Fruit fly (Drosophila melanogaster) whole organism, embryonic: ENCODE data around the gene CG14535.
A peak's percentile ranks its signal among the peaks of the same experiment; 100 is the strongest.

Experiments used
- Atf6 ChIP-seq: fragments of 200-800 bp; sonication (Bioruptor generic); IDR thresholded peaks from 2 replicates; pipeline ENCODE4 v1.3.6; 2022; ENCODE audit warnings: missing biosample characterization, missing genetic modification characterization
- CG10209 ChIP-seq: fragments of 200-800 bp; sonication (Bioruptor generic); optimal IDR thresholded peaks from 3 replicates; lab custom pipeline; 2017; ENCODE audit warnings: missing biosample characterization, mild to moderate bottlenecking, missing genetic modification characterization, missing genetic modification reagents
- CG10267 ChIP-seq: fragments of 200-800 bp; sonication (Bioruptor generic); optimal IDR thresholded peaks from 2 replicates; lab custom pipeline; 2018; ENCODE audit warnings: missing biosample characterization, mild to moderate bottlenecking, missing genetic modification characterization, moderate library complexity
- CG11695 ChIP-seq: fragments of 200-800 bp; sonication (Bioruptor generic); IDR thresholded peaks from 3 replicates; pipeline ENCODE4 v1.3.6; 2022; ENCODE audit warnings: missing biosample characterization, missing genetic modification characterization
- CG12769 ChIP-seq: fragments of 200-800 bp; sonication (Bioruptor generic); optimal IDR thresholded peaks from 2 replicates; lab custom pipeline; 2019; ENCODE audit warnings: missing biosample characterization, mild to moderate bottlenecking, missing genetic modification characterization, moderate library complexity
- CG13123 ChIP-seq: fragments of 200-800 bp; sonication (Bioruptor generic); optimal IDR thresholded peaks from 2 replicates; lab custom pipeline; 2016; ENCODE audit warnings: missing biosample characterization, missing genetic modification characterization
- CG15269 ChIP-seq: fragments of 200-800 bp; sonication (Bioruptor generic); optimal IDR thresholded peaks from 2 replicates; lab custom pipeline; 2018; ENCODE audit warnings: missing biosample characterization, mild to moderate bottlenecking, missing genetic modification characterization, moderate library complexity
- CG15514 ChIP-seq: fragments of 200-800 bp; sonication (Bioruptor generic); optimal IDR thresholded peaks from 3 replicates; lab custom pipeline; 2017; ENCODE audit warnings: missing biosample characterization, missing genetic modification characterization, mild to moderate bottlenecking, moderate library complexity, missing genetic modification reagents
- CG17359 ChIP-seq: fragments of 200-800 bp; sonication (Bioruptor generic); optimal IDR thresholded peaks from 3 replicates; lab custom pipeline; 2018; ENCODE audit warnings: missing biosample characterization, mild to moderate bottlenecking, missing genetic modification characterization, moderate library complexity
- CG17385 ChIP-seq: fragments of 200-800 bp; sonication (Bioruptor generic); optimal IDR thresholded peaks from 3 replicates; lab custom pipeline; 2018; ENCODE audit warnings: missing biosample characterization, mild to moderate bottlenecking, missing genetic modification characterization
- CG18262 ChIP-seq: fragments of 200-800 bp; optimal IDR thresholded peaks from 3 replicates; lab custom pipeline; 2019; ENCODE audit warnings: missing biosample characterization, mild to moderate bottlenecking, missing genetic modification characterization, moderate library complexity
- CG2678 ChIP-seq: fragments of 200-800 bp; sonication (Bioruptor generic); optimal IDR thresholded peaks from 3 replicates; lab custom pipeline; 2019; ENCODE audit warnings: missing biosample characterization, mild to moderate bottlenecking, missing genetic modification characterization, moderate library complexity
- CG2712 ChIP-seq: fragments of 200-800 bp; optimal IDR thresholded peaks from 3 replicates; lab custom pipeline; 2019; ENCODE audit warnings: missing biosample characterization, mild to moderate bottlenecking, missing genetic modification characterization, moderate library complexity
- CG31441 ChIP-seq: fragments of 200-800 bp; sonication (Bioruptor generic); IDR thresholded peaks from 2 replicates; pipeline ENCODE4 v1.3.6; 2022; ENCODE audit warnings: missing biosample characterization, missing genetic modification characterization
- CG3847 ChIP-seq: fragments of 200-800 bp; sonication (Bioruptor generic); IDR thresholded peaks from 2 replicates; pipeline ENCODE4 v1.3.6; 2022; ENCODE audit warnings: missing biosample characterization, missing genetic modification characterization
- CG4404 ChIP-seq: fragments of 200-800 bp; sonication (Bioruptor generic); IDR thresholded peaks from 2 replicates; pipeline ENCODE4 v1.3.6; 2022; ENCODE audit warnings: missing biosample characterization, missing genetic modification characterization
- CG4707 ChIP-seq: fragments of 200-800 bp; sonication (Bioruptor generic); optimal IDR thresholded peaks from 2 replicates; lab custom pipeline; 2018; ENCODE audit warnings: missing biosample characterization, mild to moderate bottlenecking, missing genetic modification characterization, moderate library complexity
- CG4730 ChIP-seq: fragments of 200-800 bp; sonication (Bioruptor generic); IDR thresholded peaks from 2 replicates; pipeline ENCODE4 v1.3.6; 2022; ENCODE audit warnings: missing biosample characterization, missing genetic modification characterization
- CG6813 ChIP-seq: fragments of 200-800 bp; sonication (Bioruptor generic); optimal IDR thresholded peaks from 2 replicates; lab custom pipeline; 2017; ENCODE audit warnings: missing biosample characterization, missing genetic modification characterization, mild to moderate bottlenecking, moderate library complexity, missing genetic modification reagents
- CG7556 ChIP-seq: fragments of 200-800 bp; sonication (Bioruptor generic); optimal IDR thresholded peaks from 2 replicates; lab custom pipeline; 2017; ENCODE audit warnings: missing biosample characterization, mild to moderate bottlenecking, missing genetic modification characterization
- CG7839 ChIP-seq: fragments of 200-800 bp; sonication (Bioruptor generic); optimal IDR thresholded peaks from 3 replicates; lab custom pipeline; 2018; ENCODE audit warnings: missing biosample characterization, mild to moderate bottlenecking, missing genetic modification characterization, moderate library complexity
- CG9437 ChIP-seq: fragments of 200-800 bp; sonication (Bioruptor generic); optimal IDR thresholded peaks from 2 replicates; lab custom pipeline; 2018; ENCODE audit warnings: missing biosample characterization, mild to moderate bottlenecking, missing genetic modification characterization
- CG9609 ChIP-seq: fragments of 200-800 bp; sonication (Bioruptor generic); optimal IDR thresholded peaks from 3 replicates; lab custom pipeline; 2016; ENCODE audit warnings: missing biosample characterization, missing genetic modification characterization
- CHES-1-like ChIP-seq: fragments of 200-800 bp; sonication (Bioruptor generic); optimal IDR thresholded peaks from 2 replicates; lab custom pipeline; 2016; ENCODE audit warnings: missing biosample characterization, missing genetic modification characterization
- Dip2 ChIP-seq: fragments of 200-800 bp; sonication (Bioruptor generic); IDR thresholded peaks from 2 replicates; pipeline ENCODE4 v1.3.6; 2022; ENCODE audit warnings: missing biosample characterization, missing genetic modification characterization
- H2.0 ChIP-seq: fragments of 200-800 bp; sonication (Bioruptor generic); IDR thresholded peaks from 2 replicates; pipeline ENCODE4 v1.3.6; 2022; ENCODE audit warnings: missing biosample characterization, missing genetic modification characterization
- HmgD ChIP-seq: fragments of 200-800 bp; sonication (Bioruptor generic); optimal IDR thresholded peaks from 3 replicates; lab custom pipeline; 2016; ENCODE audit warnings: missing biosample characterization, missing genetic modification characterization
- HmgZ ChIP-seq: fragments of 200-800 bp; sonication (Bioruptor generic); optimal IDR thresholded peaks from 2 replicates; lab custom pipeline; 2018; ENCODE audit warnings: missing biosample characterization, mild to moderate bottlenecking, missing genetic modification characterization
- Oli ChIP-seq: fragments of 200-800 bp; sonication (Bioruptor generic); optimal IDR thresholded peaks from 2 replicates; lab custom pipeline; 2018; ENCODE audit warnings: missing biosample characterization, mild to moderate bottlenecking, missing genetic modification characterization, moderate library complexity
- Xbp1 ChIP-seq: fragments of 200-800 bp; sonication (Bioruptor generic); optimal IDR thresholded peaks from 3 replicates; lab custom pipeline; 2016; ENCODE audit warnings: missing biosample characterization, mild to moderate bottlenecking, missing genetic modification characterization
- bsh ChIP-seq, 2 experiments: fragments of 200-800 bp; sonication (Bioruptor generic); optimal IDR thresholded peaks; 2 replicates each; lab custom pipeline; 2017 to 2018; ENCODE audit warnings: mild to moderate bottlenecking in 2 of 2, missing biosample characterization in 2 of 2, missing genetic modification characterization in 2 of 2, moderate library complexity in 1 of 2
- danr ChIP-seq: fragments of 200-800 bp; sonication (Bioruptor generic); IDR thresholded peaks from 2 replicates; pipeline ENCODE4 v1.3.6; 2022; ENCODE audit warnings: missing biosample characterization, missing genetic modification characterization
- dm ChIP-seq: fragments of 200-800 bp; sonication (Bioruptor generic); optimal IDR thresholded peaks from 3 replicates; lab custom pipeline; 2016; ENCODE audit warnings: missing biosample characterization, missing genetic modification characterization
- dmrt99B ChIP-seq: fragments of 200-800 bp; sonication (Bioruptor generic); optimal IDR thresholded peaks from 2 replicates; lab custom pipeline; 2018; ENCODE audit warnings: missing biosample characterization, mild to moderate bottlenecking, missing genetic modification characterization, moderate library complexity
- dpn ChIP-seq, 2 experiments: fragments of 200-800 bp; sonication (Bioruptor generic); optimal IDR thresholded peaks; 3 replicates each; lab custom pipeline; 2016; ENCODE audit warnings: missing biosample characterization in 2 of 2, missing genetic modification characterization in 2 of 2
- ftz-f1 ChIP-seq: fragments of 200-800 bp; sonication (Bioruptor generic); optimal IDR thresholded peaks from 2 replicates; lab custom pipeline; 2016; ENCODE audit warnings: missing biosample characterization, missing genetic modification characterization
- grau ChIP-seq: fragments of 200-800 bp; optimal IDR thresholded peaks from 3 replicates; lab custom pipeline; 2019; ENCODE audit warnings: missing biosample characterization, mild to moderate bottlenecking, missing genetic modification characterization, moderate library complexity
- nmo ChIP-seq: fragments of 200-800 bp; sonication (Bioruptor generic); optimal IDR thresholded peaks from 2 replicates; lab custom pipeline; 2018; ENCODE audit warnings: missing biosample characterization, mild to moderate bottlenecking, missing genetic modification characterization, moderate library complexity
- org-1 ChIP-seq: fragments of 200-800 bp; sonication (Bioruptor generic); optimal IDR thresholded peaks from 2 replicates; lab custom pipeline; 2017; ENCODE audit warnings: missing biosample characterization, missing genetic modification characterization
- pan ChIP-seq, 4 experiments: fragments of >200 bp in 3 of 4; fragments of 200-800 bp in 1 of 4; sonication (Bioruptor generic) in 1 of 4; optimal IDR thresholded peaks in 3 of 4; IDR thresholded peaks in 1 of 4; 2 replicates each; pipeline versions ENCODE4 v1.3.6 to Lab custom; 2017 to 2022; ENCODE audit warnings: missing biosample characterization in 2 of 4, missing genetic modification characterization in 2 of 4, mixed read lengths in 1 of 4
- pho ChIP-seq: fragments of 200-800 bp; sonication (Bioruptor generic); optimal IDR thresholded peaks from 2 replicates; lab custom pipeline; 2016; ENCODE audit warnings: missing biosample characterization, missing genetic modification characterization
- repo ChIP-seq: fragments of 200-800 bp; sonication (Bioruptor generic); optimal IDR thresholded peaks from 2 replicates; lab custom pipeline; 2016; ENCODE audit warnings: missing biosample characterization, missing genetic modification characterization
- seq ChIP-seq: fragments of 200-800 bp; sonication (Bioruptor generic); IDR thresholded peaks from 2 replicates; pipeline ENCODE4 v1.3.6; 2022; ENCODE audit warnings: missing biosample characterization, missing genetic modification characterization
- slbo ChIP-seq: fragments of 200-800 bp; sonication (Bioruptor generic); IDR thresholded peaks from 2 replicates; pipeline ENCODE4 v1.3.6; 2022; ENCODE audit warnings: missing biosample characterization, missing genetic modification characterization
- ssp ChIP-seq: fragments of 200-800 bp; sonication (Bioruptor generic); IDR thresholded peaks from 2 replicates; pipeline ENCODE4 v1.3.6; 2022; ENCODE audit warnings: missing biosample characterization, missing genetic modification characterization
- tio ChIP-seq: fragments of 200-800 bp; sonication (Bioruptor generic); optimal IDR thresholded peaks from 2 replicates; lab custom pipeline; 2017; ENCODE audit warnings: missing biosample characterization, missing genetic modification characterization, inconsistent platforms
- zen2 ChIP-seq: fragments of 200-800 bp; sonication (Bioruptor generic); IDR thresholded peaks from 3 replicates; pipeline ENCODE4 v1.3.6; 2022; ENCODE audit warnings: missing biosample characterization, missing genetic modification characterization; ENCODE audit not compliant: partially characterized antibody
- zfh1 ChIP-seq: fragments of 200-800 bp; sonication (Bioruptor generic); IDR thresholded peaks from 3 replicates; pipeline ENCODE4 v1.3.6; 2022; ENCODE audit warnings: missing biosample characterization, missing genetic modification characterization

Gene CG14535

DNA sequence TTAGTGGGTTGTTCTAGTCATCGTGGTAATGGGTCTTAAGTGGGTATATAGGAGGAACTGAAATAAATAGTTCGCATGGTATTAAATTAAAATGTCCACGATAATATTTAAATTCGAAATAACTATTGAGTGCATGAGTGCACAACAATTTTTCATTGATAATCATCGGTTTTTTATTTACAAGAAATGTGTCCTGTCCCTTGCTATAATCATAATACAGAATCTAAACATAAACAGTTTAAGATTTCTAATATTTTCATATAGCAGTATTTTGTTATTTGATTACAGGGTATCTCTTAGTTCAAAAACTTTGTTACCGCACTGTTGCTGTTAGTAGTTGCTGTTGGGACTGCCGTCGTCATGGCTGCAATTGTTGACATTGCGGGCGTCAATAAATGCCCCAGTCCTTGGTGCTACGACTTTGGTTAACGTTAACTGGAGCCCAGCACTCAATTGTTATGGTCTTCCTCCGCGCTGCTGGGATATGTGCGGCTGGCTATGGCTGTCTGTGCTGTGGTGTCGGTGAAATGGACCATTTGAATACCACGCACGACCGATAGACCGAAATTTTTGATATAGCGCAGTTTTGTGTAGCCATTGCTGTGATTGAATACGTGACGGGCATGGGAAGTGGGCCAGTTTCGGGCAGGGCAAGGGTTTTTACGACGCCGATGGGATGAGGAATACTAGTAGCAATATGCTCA lies 16.7 kb upstream of the CG14535 start (continued):
- TF ChIP-seq org-1 (GFP tag; lab: Kevin White, UChicago) (peak; percentile 49), CG12769 (tag; lab: Kevin White, UChicago) (peak; percentile 10), CG6813 (peak; percentile 28), CG4707 (GFP tag; lab: Kevin White, UChicago) (no peak), nmo (GFP tag; lab: Kevin White, UChicago) (peak; percentile 51), CG10209 (peak; percentile 59), Oli (tag; lab: Kevin White, UChicago) (peak; percentile 70), CG2678 (tag; lab: Kevin White, UChicago) (peak; percentile 80), dpn (GFP tag; optimal IDR thresholded peaks at IDR 0.05; lab: Kevin White, UChicago) (peak; percentile 34), dm (GFP tag; lab: Kevin White, UChicago) (no peak), CG3847 (0 out of 2 replicates have a peak, but pooled peaks have one; percentile 22), grau (tag; lab: Kevin White, UChicago) (peak; percentile 77), Atf6 (peak; percentile 71), CG31441 (GFP tag; lab: Robert Waterston, UW) (peak; percentile 44), CG9609 (GFP tag; lab: Kevin White, UChicago) (peak; percentile 18), danr (GFP tag; lab: Robert Waterston, UW) (0 out of 2 replicates have a peak, but pooled peaks have one; percentile 33), CHES-1-like (GFP tag; lab: Kevin White, UChicago) (peak; percentile 19), Xbp1 (peak; percentile 42), ftz-f1 (GFP tag; lab: Kevin White, UChicago) (no peak), CG18262 (peak; percentile 50), CG7556 (GFP tag; lab: Kevin White, UChicago) (peak; percentile 84), CG7839 (tag; lab: Kevin White, UChicago) (peak; percentile 72), HmgZ (peak; percentile 17), CG15514 (peak; percentile 41), tio (GFP tag; lab: Kevin White, UChicago) (peak; percentile 39), bsh (GFP tag; optimal IDR thresholded peaks at IDR 0.05; lab: Kevin White, UChicago) (peak in 1 of 2 experiments; percentile 3), seq (GFP tag; lab: Robert Waterston, UW) (peak; percentile 33; the same call in 1 of the 2 replicates), CG17359 (tag; lab: Kevin White, UChicago) (peak; percentile 60), CG4730 (peak; percentile 15; the same call in 1 of the 2 replicates), CG11695 (GFP tag; lab: Robert Waterston, UW) (peak; percentile 43; the same call in 1 of the 3 replicates), pan (optimal IDR thresholded peaks at IDR 0.05; lab: Kevin White, UChicago) (no peak), pan (GFP tag; optimal IDR thresholded peaks at IDR 0.05 in 1 of 2, IDR thresholded peaks at IDR 0.05 in 1 of 2) (peak in 1 of 2 experiments; percentile 30), pho (GFP tag; lab: Kevin White, UChicago) (peak; percentile 33), CG15269 (tag; lab: Kevin White, UChicago) (peak; percentile 73), H2.0 (GFP tag; lab: Robert Waterston, UW) (peak; percentile 17; the same call in 1 of the 2 replicates), HmgD (GFP tag; lab: Kevin White, UChicago) (no peak), CG17385 (GFP tag; lab: Kevin White, UChicago) (peak; percentile 40), zfh1 (GFP tag; lab: Robert Waterston, UW) (no peak), ssp (GFP tag; lab: Robert Waterston, UW) (peak; percentile 9; the same call in 1 of the 2 replicates), zen2 (GFP tag; lab: Robert Waterston, UW) (no peak), CG2712 (peak; percentile 52), repo (no peak), dmrt99B (tag; lab: Kevin White, UChicago) (peak; percentile 76), CG13123 (GFP tag; lab: Kevin White, UChicago) (no peak), CG10267 (no peak), Dip2 (GFP tag; lab: Robert Waterston, UW) (no peak), CG4404 (0 out of 2 replicates have a peak, but pooled peaks have one; percentile 24), CG9437 (peak; percentile 4), slbo (peak; percentile 63)
